Worm (Caenorhabditis elegans): ENCODE data around the gene sqv-2.

ce11 chrII:2864229-2864628 lies 30.0 kb downstream of the sqv-2 start, which contains the start of gene Y110A2AL.5:
- TF ChIP-seq ets-7 (tag; optimal IDR thresholded peaks at IDR 0.05): no peak
- no peak for TF ChIP-seq ama-1 (optimal IDR thresholded peaks at IDR 0.05)
